Worm (Caenorhabditis elegans) whole organism, young adult: ENCODE results near the gene ZC13.1.

Source experiments
- F10E7.11 ChIP-seq: sonication (generic microtip); optimal IDR thresholded peaks from 2 replicates; lab custom pipeline; 2017; ENCODE audit warnings: mild to moderate bottlenecking, missing genetic modification characterization, moderate library complexity, missing compliant biosample characterization
- K11D2.4 ChIP-seq: fragments of 200-800 bp; sonication (Bioruptor generic); IDR thresholded peaks from 2 replicates; pipeline ENCODE4 v1.3.6; 2022; ENCODE audit warnings: missing genetic modification reagents, missing genetic modification characterization, missing compliant biosample characterization

DNA sequence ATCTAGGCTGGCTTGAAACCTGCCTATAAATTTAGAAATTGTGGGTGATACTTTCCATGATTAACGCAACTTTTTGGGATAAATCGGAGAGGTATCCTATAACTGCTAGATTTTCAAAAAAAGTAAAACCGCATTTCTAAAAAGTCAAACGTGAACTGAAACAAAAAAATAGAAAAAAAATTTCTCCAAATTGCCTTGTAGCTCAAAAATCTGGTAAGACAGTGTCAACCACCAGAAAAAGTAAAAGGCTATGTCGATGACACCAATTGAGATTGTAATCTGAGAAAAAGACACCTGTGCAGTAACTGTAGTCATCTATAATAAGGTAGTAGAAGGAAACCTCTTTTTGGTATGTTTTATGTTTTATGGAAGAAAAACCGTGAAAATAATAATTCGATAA, 48.4 kb upstream of the ZC13.1 start, which contains the start of gene wdr-54:
- no peak for TF ChIP-seq K11D2.4 (GFP tag; lab: Robert Waterston, UW)
- no peak for TF ChIP-seq F10E7.11 (tag; lab: Kevin White, UChicago)
